Worm (Caenorhabditis elegans) whole organism, L3 larva: ENCODE results near the gene mls-1.

Experiments used
- R02D3.7 ChIP-seq: fragments of 150-350 bp; optimal IDR thresholded peaks from 2 replicates; lab custom pipeline; 2014; ENCODE audit warnings: missing biosample characterization, missing genetic modification characterization
- aly-2 ChIP-seq: fragments of 150-350 bp; optimal IDR thresholded peaks from 2 replicates; lab custom pipeline; 2014; ENCODE audit warnings: missing biosample characterization, missing genetic modification characterization
- ceh-16 ChIP-seq: sonication (generic microtip); optimal IDR thresholded peaks from 2 replicates; lab custom pipeline; 2017; ENCODE audit warnings: missing biosample characterization, missing genetic modification characterization
- ceh-28 ChIP-seq: fragments of 150-350 bp; optimal IDR thresholded peaks from 2 replicates; lab custom pipeline; 2014; ENCODE audit warnings: missing biosample characterization, missing genetic modification reagents, missing genetic modification characterization
- elt-2 ChIP-seq: sonication (generic microtip); optimal IDR thresholded peaks from 2 replicates; lab custom pipeline; 2016; ENCODE audit warnings: missing genetic modification reagents, mild to moderate bottlenecking, missing genetic modification characterization, missing compliant biosample characterization
- elt-3 ChIP-seq, 3 experiments: fragments of 150-350 bp in 1 of 3; sonication (generic microtip) in 2 of 3; optimal IDR thresholded peaks; 2 replicates in 2 of 3; 4 replicates in 1 of 3; lab custom pipeline; 2014 to 2017; ENCODE audit warnings: missing biosample characterization in 3 of 3, missing genetic modification characterization in 3 of 3
- fkh-10 ChIP-seq: sonication (generic microtip); optimal IDR thresholded peaks from 2 replicates; lab custom pipeline; 2017; ENCODE audit warnings: missing biosample characterization, missing genetic modification reagents, missing genetic modification characterization
- fkh-2 ChIP-seq: fragments of 150-350 bp; optimal IDR thresholded peaks from 2 replicates; lab custom pipeline; 2014; ENCODE audit warnings: missing biosample characterization, missing genetic modification reagents, missing genetic modification characterization
- fos-1 ChIP-seq: fragments of 150-350 bp; optimal IDR thresholded peaks from 2 replicates; lab custom pipeline; 2014; ENCODE audit warnings: missing biosample characterization, missing genetic modification characterization
- jun-1 ChIP-seq: fragments of 150-350 bp; optimal IDR thresholded peaks from 2 replicates; lab custom pipeline; 2014; ENCODE audit warnings: missing biosample characterization, missing genetic modification reagents, missing genetic modification characterization
- lin-15B ChIP-seq: fragments of 150-350 bp; optimal IDR thresholded peaks from 2 replicates; lab custom pipeline; 2014; ENCODE audit warnings: missing biosample characterization, missing genetic modification characterization
- lin-39 ChIP-seq: fragments of 150-350 bp; optimal IDR thresholded peaks from 2 replicates; lab custom pipeline; 2018; ENCODE audit warnings: missing biosample characterization, missing genetic modification reagents, missing genetic modification characterization
- mdl-1 ChIP-seq: fragments of 150-350 bp; optimal IDR thresholded peaks from 2 replicates; lab custom pipeline; 2014; ENCODE audit warnings: missing biosample characterization, missing genetic modification characterization
- nfya-1 ChIP-seq: sonication (generic microtip); optimal IDR thresholded peaks from 2 replicates; lab custom pipeline; 2017; ENCODE audit warnings: missing genetic modification characterization, mild to moderate bottlenecking, missing compliant biosample characterization, antibody characterized with exemption, moderate library complexity; ENCODE audit not compliant: insufficient read depth
- nhr-11 ChIP-seq: fragments of 150-350 bp; optimal IDR thresholded peaks from 2 replicates; lab custom pipeline; 2014; ENCODE audit warnings: missing biosample characterization, missing genetic modification characterization
- nhr-12 ChIP-seq: fragments of 150-350 bp; optimal IDR thresholded peaks from 2 replicates; lab custom pipeline; 2014; ENCODE audit warnings: missing biosample characterization, missing genetic modification characterization
- nhr-25 ChIP-seq: sonication (generic microtip); optimal IDR thresholded peaks from 2 replicates; lab custom pipeline; 2017; ENCODE audit warnings: missing biosample characterization, missing genetic modification characterization
- nhr-43 ChIP-seq: sonication (generic microtip); optimal IDR thresholded peaks from 2 replicates; lab custom pipeline; 2016; ENCODE audit warnings: mild to moderate bottlenecking, missing genetic modification characterization, missing compliant biosample characterization; ENCODE audit not compliant: poor library complexity, severe bottlenecking
- nhr-67 ChIP-seq: fragments of 150-350 bp; optimal IDR thresholded peaks from 2 replicates; lab custom pipeline; 2014; ENCODE audit warnings: missing biosample characterization, missing genetic modification characterization
- pha-4 ChIP-seq: fragments of 150-350 bp; optimal IDR thresholded peaks from 2 replicates; lab custom pipeline; 2014; ENCODE audit warnings: missing biosample characterization, missing genetic modification reagents, missing genetic modification characterization
- pqm-1 ChIP-seq: fragments of 150-350 bp; optimal IDR thresholded peaks from 2 replicates; lab custom pipeline; 2017; ENCODE audit warnings: missing biosample characterization, missing genetic modification characterization, inconsistent platforms
- sea-2 ChIP-seq: fragments of 150-350 bp; sonication (generic microtip); optimal IDR thresholded peaks from 4 replicates; lab custom pipeline; 2014; ENCODE audit warnings: missing biosample characterization, missing genetic modification reagents, missing genetic modification characterization
- skn-1 ChIP-seq: fragments of 150-350 bp; optimal IDR thresholded peaks from 2 replicates; lab custom pipeline; 2014; ENCODE audit warnings: missing biosample characterization, missing genetic modification characterization
- tbx-2 ChIP-seq: sonication (generic microtip); optimal IDR thresholded peaks from 2 replicates; lab custom pipeline; 2016; ENCODE audit warnings: mild to moderate bottlenecking, missing genetic modification characterization, missing compliant biosample characterization
- unc-62 ChIP-seq: fragments of 150-350 bp; sonication (generic microtip); optimal IDR thresholded peaks from 4 replicates; lab custom pipeline; 2014; ENCODE audit warnings: missing biosample characterization, missing genetic modification reagents, missing genetic modification characterization
- zag-1 ChIP-seq: fragments of 150-350 bp; optimal IDR thresholded peaks from 2 replicates; lab custom pipeline; 2014; ENCODE audit warnings: missing biosample characterization, missing genetic modification characterization
- ztf-11 ChIP-seq: fragments of 150-350 bp; optimal IDR thresholded peaks from 2 replicates; lab custom pipeline; 2014; ENCODE audit warnings: missing biosample characterization, missing genetic modification characterization
- ztf-4 ChIP-seq: fragments of 150-350 bp; optimal IDR thresholded peaks from 2 replicates; lab custom pipeline; 2014; ENCODE audit warnings: missing biosample characterization, missing genetic modification characterization

Gene mls-1

DNA sequence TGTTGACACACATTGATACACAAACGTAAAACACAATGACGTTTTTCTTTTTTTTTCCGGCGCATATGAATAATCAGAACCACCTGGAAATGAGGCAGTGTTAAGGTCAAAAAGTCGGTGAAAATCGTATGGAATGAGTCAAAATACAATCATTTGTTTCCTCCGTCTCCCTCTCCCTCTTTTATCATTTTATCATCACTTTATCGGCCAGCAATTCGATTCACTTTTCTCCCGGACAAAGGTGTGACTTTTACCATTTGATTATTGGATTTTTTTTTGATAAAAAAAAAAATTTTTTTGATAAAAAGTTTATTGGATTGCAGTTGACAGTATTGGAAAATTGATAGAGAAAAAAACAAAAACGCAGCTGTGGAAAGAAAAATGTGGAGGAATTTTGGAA lies 18.8 kb downstream of the mls-1 start:
- TF ChIP-seq ceh-28 (tag; lab: Kevin White, UChicago) = no peak
- peak; percentile 90 for TF ChIP-seq pqm-1 (tag; lab: Kevin White, UChicago)
- peak; percentile 95 for TF ChIP-seq elt-2 (tag; lab: Kevin White, UChicago)

DNA sequence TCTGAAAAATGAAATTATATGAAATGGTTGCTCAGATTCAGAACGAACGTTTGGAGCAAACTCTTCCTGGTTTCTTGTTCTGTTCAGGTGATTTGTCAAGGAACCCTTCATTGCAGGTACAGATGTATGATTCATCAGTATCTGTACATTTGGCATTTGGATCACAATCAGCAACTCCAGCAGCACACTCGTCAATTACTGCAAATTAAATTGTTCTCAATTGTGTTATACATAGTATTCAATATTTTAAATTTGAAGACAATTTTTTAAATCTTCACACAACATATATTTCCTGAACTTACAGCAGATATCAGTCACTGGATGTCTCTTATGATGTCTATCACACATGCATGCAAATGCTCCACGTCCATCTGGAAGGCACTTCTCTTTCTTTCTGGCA lies 24.6 kb downstream of the mls-1 start:
- TF ChIP-seq nhr-12 (tag; lab: Kevin White, UChicago) (no peak), tbx-2 (tag; lab: Kevin White, UChicago) (no peak), ceh-16 (tag; lab: Kevin White, UChicago) (no peak), fkh-10 (GFP tag; lab: Kevin White, UChicago) (no peak), aly-2 (tag; lab: Kevin White, UChicago) (no peak), sea-2 (GFP tag; lab: Kevin White, UChicago) (no peak), R02D3.7 (tag; lab: Kevin White, UChicago) (no peak), nhr-11 (tag; lab: Kevin White, UChicago) (no peak), fkh-2 (tag; lab: Kevin White, UChicago) (no peak), jun-1 (tag; lab: Kevin White, UChicago) (no peak), unc-62 (GFP tag; lab: Kevin White, UChicago) (no peak), lin-15B (tag; lab: Kevin White, UChicago) (no peak), pha-4 (tag; lab: Kevin White, UChicago) (no peak)

DNA sequence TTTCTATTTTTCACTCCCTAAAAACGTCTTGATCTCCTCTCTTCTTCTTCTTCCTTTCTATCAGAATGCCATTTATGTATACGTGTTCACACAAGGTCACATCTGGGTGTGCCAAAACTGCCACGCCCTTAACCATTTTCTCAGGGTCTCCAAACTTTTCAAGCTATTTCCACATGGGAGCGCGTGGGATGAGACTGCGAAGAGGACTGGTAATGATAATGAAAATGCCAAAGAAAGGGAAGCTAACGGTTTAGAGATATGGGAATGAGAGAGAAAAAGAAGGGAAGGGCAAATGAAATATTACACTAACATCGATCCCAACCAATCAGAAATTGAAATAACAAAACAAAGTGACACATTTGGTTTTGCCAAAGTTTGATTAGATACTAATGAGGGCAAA lies 28.2 kb downstream of the mls-1 start:
- no peak for TF ChIP-seq jun-1 (tag; lab: Kevin White, UChicago)
- no peak for TF ChIP-seq tbx-2 (tag; lab: Kevin White, UChicago)
- no peak for TF ChIP-seq nhr-67 (tag; lab: Kevin White, UChicago)
- TF ChIP-seq nfya-1 (tag; lab: Kevin White, UChicago) = peak; percentile 33
- TF ChIP-seq mdl-1 (tag; lab: Kevin White, UChicago) = peak; percentile 17
- no peak for TF ChIP-seq lin-39 (tag; lab: Kevin White, UChicago)
- no peak for TF ChIP-seq zag-1 (tag; lab: Kevin White, UChicago)
- peak; percentile 83 for TF ChIP-seq nhr-25 (tag; lab: Kevin White, UChicago)
- no peak for TF ChIP-seq fos-1 (tag; lab: Kevin White, UChicago)
- peak in 2 of 3 experiments; percentile 30 to 90 for TF ChIP-seq elt-3 (tag; optimal IDR thresholded peaks at IDR 0.05; lab: Kevin White, UChicago)
- TF ChIP-seq nhr-43 (tag; lab: Kevin White, UChicago) = peak; percentile 3
- no peak for TF ChIP-seq fkh-2 (tag; lab: Kevin White, UChicago)

DNA sequence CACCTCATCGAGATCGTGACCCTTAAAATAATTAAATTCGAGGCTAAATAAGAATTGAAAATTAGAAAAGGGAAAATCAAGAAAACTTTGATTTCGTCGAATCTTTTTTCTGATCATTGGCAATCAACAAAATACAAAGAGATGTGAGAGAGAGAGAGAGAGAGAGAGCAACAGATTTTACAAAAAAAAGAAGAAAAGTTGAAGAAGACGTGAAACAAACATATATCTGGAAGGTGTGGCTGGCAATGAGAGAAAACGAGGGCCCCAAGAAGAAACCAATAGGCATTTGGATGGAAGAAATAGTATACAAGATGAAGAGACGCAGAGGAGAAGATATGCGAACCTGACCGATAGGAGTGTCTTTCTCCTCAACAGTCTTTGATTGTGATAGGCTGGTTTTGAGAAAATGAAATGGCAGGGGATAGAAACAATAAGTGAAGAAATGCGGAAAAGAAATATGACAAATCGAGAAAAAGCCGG lies 29.0 kb downstream of the mls-1 start, which contains the start of gene mup-4:
mup-4 (minus strand) TSS at position 51 of the 480 bp plus-strand sequence.
- TF ChIP-seq nhr-25 (tag; lab: Kevin White, UChicago) (peak; percentile 11), nfya-1 (tag; lab: Kevin White, UChicago) (peak; percentile 50), elt-2 (tag; lab: Kevin White, UChicago) (no peak)

DNA sequence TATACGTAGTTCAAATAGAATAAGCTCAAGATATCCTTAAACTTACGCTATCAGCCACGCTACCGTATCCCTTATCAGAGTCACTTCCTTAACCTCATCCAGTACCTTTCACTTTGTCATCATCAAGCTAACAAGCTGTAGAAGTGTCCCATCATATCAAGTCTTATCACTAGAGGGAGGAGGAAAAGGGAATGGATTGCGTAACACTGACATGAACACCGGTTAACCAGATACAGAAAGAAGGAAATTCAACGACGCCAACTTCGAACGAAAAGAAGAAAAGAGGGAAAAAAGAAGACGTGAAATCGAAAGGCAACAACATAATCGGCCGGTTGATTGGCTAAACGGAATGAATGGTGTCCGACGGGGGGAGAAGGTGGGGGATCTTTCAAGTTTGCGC lies 29.9 kb downstream of the mls-1 start:
- TF ChIP-seq ztf-4 (tag; lab: Kevin White, UChicago) (no peak), nfya-1 (tag; lab: Kevin White, UChicago) (peak; percentile 6), nhr-43 (tag; lab: Kevin White, UChicago) (peak; percentile 32), ztf-11 (tag; lab: Kevin White, UChicago) (no peak), nhr-25 (tag; lab: Kevin White, UChicago) (peak; percentile 20), elt-3 (tag; optimal IDR thresholded peaks at IDR 0.05; lab: Kevin White, UChicago) (peak in 2 of 3 experiments; percentile 13 to 44)
- TF ChIP-seq, all 47 proteins: peak for 4

DNA sequence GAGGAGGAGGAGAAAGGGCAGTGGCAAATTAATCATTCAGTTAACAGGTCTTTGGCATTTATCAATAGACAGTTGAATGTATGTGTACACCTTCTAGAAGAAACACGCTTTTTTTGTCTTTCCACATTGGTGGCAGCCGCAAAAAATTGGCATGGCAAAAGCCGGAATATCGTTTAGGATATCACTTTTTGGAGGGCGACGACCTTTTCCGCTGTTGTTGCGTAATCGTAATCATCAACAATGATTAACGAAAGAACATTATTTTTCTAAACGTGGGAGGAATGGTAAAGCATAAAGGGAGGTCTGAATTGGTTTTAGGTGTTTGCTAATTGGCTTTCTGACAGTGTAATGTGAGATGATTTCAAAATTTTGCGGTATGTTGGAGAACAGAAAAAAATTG lies 31.8 kb downstream of the mls-1 start:
- TF ChIP-seq nhr-25 (tag; lab: Kevin White, UChicago) = peak; percentile 74
- peak; percentile 66 for TF ChIP-seq nhr-43 (tag; lab: Kevin White, UChicago)
- no peak for TF ChIP-seq skn-1
- peak; percentile 9 for TF ChIP-seq nfya-1 (tag; lab: Kevin White, UChicago)
